Fruit fly (Drosophila melanogaster): ENCODE data around the gene dbe.

dm6 chr2L:827516-828362 lies 41.9 kb downstream of the dbe start:
- TF ChIP-seq Sox14 (GFP tag; optimal IDR thresholded peaks at IDR 0.05) (peak; percentile 55), CG11902 (GFP tag; optimal IDR thresholded peaks at IDR 0.05) (no peak), CG9139 (GFP tag; optimal IDR thresholded peaks at IDR 0.05) (no peak), svp (GFP tag) (peak; percentile 81), CG15336 (GFP tag; IDR thresholded peaks at IDR 0.05) (peak; percentile 60), Gug (GFP tag; IDR thresholded peaks at IDR 0.05) (0 out of 2 replicates have a peak, but pooled peaks have one; percentile 10), Eip93F (GFP tag; optimal IDR thresholded peaks at IDR 0.05) (no peak), CG6854 (GFP tag; optimal IDR thresholded peaks at IDR 0.05) (no peak), fd85E (GFP tag; optimal IDR thresholded peaks at IDR 0.05) (no peak)
